Worm (Caenorhabditis elegans) whole organism, L3 larva: ENCODE data around the gene Y43F8C.9.

Experiments
- R02D3.7 ChIP-seq: fragments of 150-350 bp; optimal IDR thresholded peaks from 2 replicates; lab custom pipeline; 2014; ENCODE audit warnings: missing biosample characterization, missing genetic modification characterization
- ceh-16 ChIP-seq: sonication (generic microtip); optimal IDR thresholded peaks from 2 replicates; lab custom pipeline; 2017; ENCODE audit warnings: missing biosample characterization, missing genetic modification characterization
- egl-5 ChIP-seq: fragments of 150-350 bp; optimal IDR thresholded peaks from 2 replicates; lab custom pipeline; 2017; ENCODE audit warnings: missing biosample characterization, missing genetic modification reagents, missing genetic modification characterization, inconsistent platforms
- fkh-10 ChIP-seq: sonication (generic microtip); optimal IDR thresholded peaks from 2 replicates; lab custom pipeline; 2017; ENCODE audit warnings: missing biosample characterization, missing genetic modification reagents, missing genetic modification characterization
- jun-1 ChIP-seq: fragments of 150-350 bp; optimal IDR thresholded peaks from 2 replicates; lab custom pipeline; 2014; ENCODE audit warnings: missing biosample characterization, missing genetic modification reagents, missing genetic modification characterization
- lin-15B ChIP-seq: fragments of 150-350 bp; optimal IDR thresholded peaks from 2 replicates; lab custom pipeline; 2014; ENCODE audit warnings: missing biosample characterization, missing genetic modification characterization
- lin-39 ChIP-seq: fragments of 150-350 bp; optimal IDR thresholded peaks from 2 replicates; lab custom pipeline; 2018; ENCODE audit warnings: missing biosample characterization, missing genetic modification reagents, missing genetic modification characterization
- mdl-1 ChIP-seq: fragments of 150-350 bp; optimal IDR thresholded peaks from 2 replicates; lab custom pipeline; 2014; ENCODE audit warnings: missing biosample characterization, missing genetic modification characterization
- pha-4 ChIP-seq: fragments of 150-350 bp; optimal IDR thresholded peaks from 2 replicates; lab custom pipeline; 2014; ENCODE audit warnings: missing biosample characterization, missing genetic modification reagents, missing genetic modification characterization
- skn-1 ChIP-seq: fragments of 150-350 bp; optimal IDR thresholded peaks from 2 replicates; lab custom pipeline; 2014; ENCODE audit warnings: missing biosample characterization, missing genetic modification characterization
- unc-39 ChIP-seq: sonication (generic microtip); optimal IDR thresholded peaks from 4 replicates; lab custom pipeline; 2017; ENCODE audit warnings: missing biosample characterization, missing genetic modification characterization
- unc-62 ChIP-seq: fragments of 150-350 bp; sonication (generic microtip); optimal IDR thresholded peaks from 4 replicates; lab custom pipeline; 2014; ENCODE audit warnings: missing biosample characterization, missing genetic modification reagents, missing genetic modification characterization
- zag-1 ChIP-seq: fragments of 150-350 bp; optimal IDR thresholded peaks from 2 replicates; lab custom pipeline; 2014; ENCODE audit warnings: missing biosample characterization, missing genetic modification characterization
- ztf-4 ChIP-seq: fragments of 150-350 bp; optimal IDR thresholded peaks from 2 replicates; lab custom pipeline; 2014; ENCODE audit warnings: missing biosample characterization, missing genetic modification characterization

DNA sequence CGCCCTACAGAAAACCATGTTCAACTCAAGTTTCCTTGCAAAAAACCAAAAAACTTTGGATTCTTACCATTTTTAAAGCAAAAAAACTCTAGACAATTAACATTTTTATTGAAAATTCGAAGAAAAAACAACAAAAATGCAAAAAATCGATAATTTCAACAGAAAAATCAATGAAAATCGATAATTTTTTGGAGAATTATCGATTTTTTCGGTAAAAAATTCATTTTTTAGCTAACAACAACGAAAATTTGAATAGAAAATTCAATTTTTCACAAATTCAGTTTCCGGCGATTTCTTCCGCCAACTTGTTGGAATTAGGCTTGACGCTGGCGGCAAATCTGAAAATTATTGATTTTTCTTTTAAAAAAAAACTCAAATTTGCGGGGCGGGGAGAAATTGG, 13.0 kb upstream of the Y43F8C.9 start:
- TF ChIP-seq fkh-10 (GFP tag; lab: Kevin White, UChicago) (no peak), unc-39 (no peak), unc-62 (GFP tag; lab: Kevin White, UChicago) (no peak), mdl-1 (no peak), ztf-4 (tag; lab: Kevin White, UChicago) (no peak), lin-39 (tag; lab: Kevin White, UChicago) (no peak), lin-15B (tag; lab: Kevin White, UChicago) (no peak), pha-4 (tag; lab: Kevin White, UChicago) (no peak), skn-1 (tag; lab: Kevin White, UChicago) (no peak), R02D3.7 (no peak), ceh-16 (no peak), jun-1 (tag; lab: Kevin White, UChicago) (no peak), zag-1 (no peak), egl-5 (tag; lab: Kevin White, UChicago) (no peak)
